Fruit fly (Drosophila melanogaster): ENCODE data around the gene Vps16B.

DNA sequence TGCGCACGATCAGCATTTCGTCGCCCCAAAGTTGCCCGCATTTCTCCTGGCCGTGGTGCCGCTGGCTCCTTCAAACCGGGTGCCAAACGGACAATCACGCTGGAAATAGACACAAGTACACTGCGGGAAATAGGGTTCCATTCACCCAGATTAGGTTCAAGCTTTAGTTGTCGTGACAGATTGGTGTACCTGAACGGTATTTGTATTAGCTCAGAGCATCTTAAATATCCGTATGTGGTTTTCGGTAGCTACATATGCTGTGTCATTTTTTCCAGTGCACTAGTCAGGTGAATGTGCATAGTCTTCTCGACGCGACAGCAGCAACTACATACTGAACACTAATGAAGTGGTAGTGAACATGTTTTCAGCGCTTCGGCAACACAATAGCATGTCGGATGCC, 30.9 kb upstream of the Vps16B start:
- TF ChIP-seq spab (GFP tag; optimal IDR thresholded peaks at IDR 0.05) (no peak), Sox102F (GFP tag; optimal IDR thresholded peaks at IDR 0.05) (no peak), Blimp-1 (GFP tag; optimal IDR thresholded peaks at IDR 0.05) (no peak)
